Worm (Caenorhabditis elegans) whole organism, L4 larva: ENCODE results near the gene F35H12.6.

ENCODE experiments used
- F49E8.2 ChIP-seq: sonication (generic microtip); optimal IDR thresholded peaks from 2 replicates; lab custom pipeline; 2016; ENCODE audit warnings: missing compliant biosample characterization, mild to moderate bottlenecking, missing genetic modification characterization, borderline replicate concordance
- R02D3.7 ChIP-seq: fragments of 150-350 bp; sonication (generic microtip); optimal IDR thresholded peaks from 3 replicates; lab custom pipeline; 2014; ENCODE audit warnings: missing biosample characterization, missing genetic modification characterization
- T20F7.1 ChIP-seq: fragments of 200-800 bp; sonication (Bioruptor generic); optimal IDR thresholded peaks from 2 replicates; lab custom pipeline; 2018; ENCODE audit warnings: mild to moderate bottlenecking, missing genetic modification characterization, missing compliant biosample characterization
- T26A8.4 ChIP-seq: fragments of 200-800 bp; sonication (Bioruptor generic); IDR thresholded peaks from 2 replicates; pipeline ENCODE4 v1.3.6; 2022; ENCODE audit warnings: missing genetic modification characterization, missing compliant biosample characterization
- Y5F2A.4 ChIP-seq: fragments of 200-800 bp; sonication (Bioruptor generic); optimal IDR thresholded peaks from 2 replicates; lab custom pipeline; 2018; ENCODE audit warnings: mild to moderate bottlenecking, missing genetic modification characterization, missing compliant biosample characterization
- ZK546.5 ChIP-seq, 2 experiments: sonication (generic microtip); optimal IDR thresholded peaks; 2 replicates each; lab custom pipeline; 2017; ENCODE audit warnings: missing biosample characterization in 2 of 2, missing genetic modification characterization in 2 of 2
- aha-1 ChIP-seq: fragments of 150-350 bp; peaks from one replicate; lab custom pipeline; 2014; ENCODE audit warnings: missing biosample characterization, missing genetic modification characterization
- ama-1 ChIP-seq: fragments of 150-350 bp; optimal IDR thresholded peaks from 2 replicates; lab custom pipeline; 2014; ENCODE audit warnings: inconsistent platforms, mixed read lengths
- ceh-28 ChIP-seq: fragments of 150-350 bp; optimal IDR thresholded peaks from 2 replicates; lab custom pipeline; 2014; ENCODE audit warnings: missing biosample characterization, missing genetic modification reagents, missing genetic modification characterization
- ceh-32 ChIP-seq: sonication (generic microtip); optimal IDR thresholded peaks from 2 replicates; lab custom pipeline; 2016; ENCODE audit warnings: mild to moderate bottlenecking, missing genetic modification characterization, missing compliant biosample characterization; ENCODE audit not compliant: poor library complexity
- ceh-44 ChIP-seq: fragments of 200-800 bp; sonication (Bioruptor generic); IDR thresholded peaks from 2 replicates; pipeline ENCODE4 v1.3.6; 2022; ENCODE audit warnings: missing genetic modification reagents, missing genetic modification characterization, missing compliant biosample characterization
- ces-1 ChIP-seq: fragments of 150-350 bp; sonication (generic microtip); optimal IDR thresholded peaks from 4 replicates; lab custom pipeline; 2014; ENCODE audit warnings: missing biosample characterization, missing genetic modification reagents, missing genetic modification characterization
- dmd-6 ChIP-seq: fragments of 200-800 bp; sonication (Bioruptor generic); IDR thresholded peaks from 2 replicates; pipeline ENCODE4 v1.3.6; 2022; ENCODE audit warnings: missing genetic modification reagents, missing genetic modification characterization, missing compliant biosample characterization
- dpl-1 ChIP-seq: fragments of 150-350 bp; optimal IDR thresholded peaks from 2 replicates; lab custom pipeline; 2014; ENCODE audit warnings: missing biosample characterization, missing genetic modification reagents, missing genetic modification characterization
- dve-1 ChIP-seq: sonication (generic microtip); optimal IDR thresholded peaks from 2 replicates; lab custom pipeline; 2017; ENCODE audit warnings: antibody characterized with exemption, mild to moderate bottlenecking, missing genetic modification characterization, missing compliant biosample characterization; ENCODE audit not compliant: insufficient read depth
- egl-43 ChIP-seq: fragments of 200-800 bp; sonication (Bioruptor generic); IDR thresholded peaks from 2 replicates; pipeline ENCODE4 v1.3.6; 2022; ENCODE audit warnings: missing genetic modification reagents, missing genetic modification characterization, missing compliant biosample characterization
- fkh-10 ChIP-seq: fragments of 150-350 bp; optimal IDR thresholded peaks from 2 replicates; lab custom pipeline; 2014; ENCODE audit warnings: missing biosample characterization, missing genetic modification reagents, missing genetic modification characterization
- fos-1 ChIP-seq: fragments of 150-350 bp; optimal IDR thresholded peaks from 2 replicates; lab custom pipeline; 2014; ENCODE audit warnings: missing biosample characterization, missing genetic modification characterization
- gei-8 ChIP-seq: fragments of 200-800 bp; sonication (Bioruptor generic); optimal IDR thresholded peaks from 2 replicates; lab custom pipeline; 2018; ENCODE audit warnings: mild to moderate bottlenecking, missing genetic modification characterization, missing compliant biosample characterization
- hif-1 ChIP-seq, 2 experiments: sonication (generic microtip); optimal IDR thresholded peaks; 2 replicates each; lab custom pipeline; 2016 to 2017; ENCODE audit warnings: missing compliant biosample characterization in 2 of 2, missing genetic modification characterization in 2 of 2, missing genetic modification reagents in 2 of 2, missing genotype in 2 of 2, mild to moderate bottlenecking in 1 of 2
- hlh-11 ChIP-seq: fragments of 200-800 bp; sonication (Bioruptor generic); optimal IDR thresholded peaks from 2 replicates; lab custom pipeline; 2018; ENCODE audit warnings: mild to moderate bottlenecking, missing genetic modification characterization, missing compliant biosample characterization
- hlh-30 ChIP-seq: sonication (generic microtip); optimal IDR thresholded peaks from 2 replicates; lab custom pipeline; 2017; ENCODE audit warnings: antibody characterized with exemption, mild to moderate bottlenecking, missing genetic modification characterization, missing compliant biosample characterization; ENCODE audit not compliant: insufficient read depth
- lim-7 ChIP-seq: fragments of 200-800 bp; sonication (Bioruptor generic); IDR thresholded peaks from 2 replicates; pipeline ENCODE4 v1.3.6; 2022; ENCODE audit warnings: missing genetic modification characterization, missing compliant biosample characterization
- lin-1 ChIP-seq: fragments of 200-800 bp; sonication (Bioruptor generic); IDR thresholded peaks from 2 replicates; pipeline ENCODE4 v1.3.6; 2022; ENCODE audit warnings: missing genetic modification reagents, missing genetic modification characterization, missing compliant biosample characterization
- lin-13 ChIP-seq: fragments of 150-350 bp; optimal IDR thresholded peaks from 2 replicates; lab custom pipeline; 2014; ENCODE audit warnings: missing biosample characterization, missing genetic modification reagents, missing genetic modification characterization
- lin-15B ChIP-seq: fragments of 150-350 bp; sonication (generic microtip); optimal IDR thresholded peaks from 3 replicates; lab custom pipeline; 2014; ENCODE audit warnings: missing biosample characterization, missing genetic modification characterization
- lin-38 ChIP-seq: fragments of 200-800 bp; sonication (Bioruptor generic); IDR thresholded peaks from 2 replicates; pipeline ENCODE4 v1.3.6; 2022; ENCODE audit warnings: missing genetic modification reagents, missing genetic modification characterization, missing compliant biosample characterization
- lir-3 ChIP-seq: sonication (generic microtip); optimal IDR thresholded peaks from 2 replicates; lab custom pipeline; 2016; ENCODE audit warnings: mild to moderate bottlenecking, missing genetic modification characterization, missing compliant biosample characterization
- lsy-2 ChIP-seq, 2 experiments: fragments of 150-350 bp in 1 of 2; sonication (generic microtip) in 1 of 2; optimal IDR thresholded peaks; 2 replicates each; lab custom pipeline; 2014 to 2017; ENCODE audit warnings: missing biosample characterization in 2 of 2, missing genetic modification characterization in 2 of 2
- madf-5 ChIP-seq, 2 experiments: fragments of 200-800 bp; sonication (Bioruptor generic); IDR thresholded peaks; 2 replicates each; pipeline ENCODE4 v1.3.6; 2022; ENCODE audit warnings: missing compliant biosample characterization in 2 of 2, missing genetic modification characterization in 2 of 2
- mdl-1 ChIP-seq, 2 experiments: fragments of 150-350 bp in 1 of 2; sonication (generic microtip) in 1 of 2; optimal IDR thresholded peaks; 2 replicates each; lab custom pipeline; 2014 to 2017; ENCODE audit warnings: missing biosample characterization in 2 of 2, missing genetic modification characterization in 2 of 2
- mep-1 ChIP-seq: fragments of 150-350 bp; sonication (generic microtip); optimal IDR thresholded peaks from 3 replicates; lab custom pipeline; 2014; ENCODE audit warnings: missing biosample characterization, missing genetic modification characterization
- mes-2 ChIP-seq: sonication (generic microtip); optimal IDR thresholded peaks from 2 replicates; lab custom pipeline; 2016; ENCODE audit warnings: missing genotype, mild to moderate bottlenecking, missing genetic modification characterization, missing compliant biosample characterization; ENCODE audit not compliant: poor library complexity, severe bottlenecking
- mxl-3 ChIP-seq: fragments of 200-800 bp; sonication (Bioruptor generic); optimal IDR thresholded peaks from 2 replicates; lab custom pipeline; 2018; ENCODE audit warnings: mild to moderate bottlenecking, missing genetic modification characterization, missing compliant biosample characterization
- nhr-11 ChIP-seq: fragments of 150-350 bp; optimal IDR thresholded peaks from 2 replicates; lab custom pipeline; 2014; ENCODE audit warnings: missing biosample characterization, missing genetic modification characterization
- nhr-28 ChIP-seq: fragments of 150-350 bp; optimal IDR thresholded peaks from 2 replicates; lab custom pipeline; 2014; ENCODE audit warnings: missing biosample characterization, missing genetic modification characterization
- nhr-42 ChIP-seq: fragments of 200-800 bp; sonication (Bioruptor generic); IDR thresholded peaks from 2 replicates; pipeline ENCODE4 v1.3.6; 2022; ENCODE audit warnings: missing genetic modification characterization, missing compliant biosample characterization
- nhr-77 ChIP-seq: fragments of 150-350 bp; optimal IDR thresholded peaks from 2 replicates; lab custom pipeline; 2014; ENCODE audit warnings: missing biosample characterization, missing genetic modification characterization
- pha-4 ChIP-seq, 2 experiments: fragments of 150-350 bp in 1 of 2; fragments of 200-800 bp in 1 of 2; sonication (Bioruptor generic) in 1 of 2; IDR thresholded peaks in 1 of 2; optimal IDR thresholded peaks in 1 of 2; 2 replicates each; pipeline versions ENCODE4 v1.3.6 to Lab custom; 2014 to 2022; ENCODE audit warnings: missing genetic modification characterization in 2 of 2, missing genetic modification reagents in 2 of 2, missing biosample characterization in 1 of 2, missing compliant biosample characterization in 1 of 2
- php-3 ChIP-seq: fragments of 200-800 bp; sonication (Bioruptor generic); IDR thresholded peaks from 2 replicates; pipeline ENCODE4 v1.3.6; 2022; ENCODE audit warnings: missing genetic modification reagents, missing genetic modification characterization, missing compliant biosample characterization
- pqm-1 ChIP-seq: sonication (generic microtip); optimal IDR thresholded peaks from 2 replicates; lab custom pipeline; 2017; ENCODE audit warnings: missing biosample characterization, missing genetic modification characterization
- spr-3 ChIP-seq: fragments of 200-800 bp; sonication (Bioruptor generic); optimal IDR thresholded peaks from 2 replicates; lab custom pipeline; 2018; ENCODE audit warnings: mild to moderate bottlenecking, missing genetic modification characterization, missing compliant biosample characterization
- tra-1 ChIP-seq: fragments of 200-800 bp; sonication (Bioruptor generic); IDR thresholded peaks from 2 replicates; pipeline ENCODE4 v1.3.6; 2022; ENCODE audit warnings: missing genetic modification reagents, missing genetic modification characterization, missing compliant biosample characterization
- unc-130 ChIP-seq: sonication (generic microtip); optimal IDR thresholded peaks from 2 replicates; lab custom pipeline; 2016; ENCODE audit warnings: missing genetic modification reagents, missing genetic modification characterization, missing compliant biosample characterization
- unc-39 ChIP-seq: sonication (generic microtip); optimal IDR thresholded peaks from 2 replicates; lab custom pipeline; 2017; ENCODE audit warnings: missing biosample characterization, missing genetic modification characterization
- unc-62 ChIP-seq, 3 experiments: fragments of 150-350 bp in 1 of 3; sonication (generic microtip); optimal IDR thresholded peaks in 2 of 3; peaks in 1 of 3; 1 replicate in 1 of 3; 2 replicates in 2 of 3; lab custom pipeline; 2014 to 2017; ENCODE audit warnings: missing biosample characterization in 3 of 3, missing genetic modification characterization in 3 of 3, missing genetic modification reagents in 3 of 3, missing genotype in 1 of 3
- zfp-3 ChIP-seq: fragments of 200-800 bp; sonication (Bioruptor generic); conservative IDR thresholded peaks from 2 replicates; pipeline ENCODE4 v1.3.6; 2022; ENCODE audit warnings: missing genetic modification reagents, missing genetic modification characterization, missing compliant biosample characterization
- zip-2 ChIP-seq: fragments of 150-350 bp; optimal IDR thresholded peaks from 2 replicates; lab custom pipeline; 2014; ENCODE audit warnings: missing biosample characterization, missing genetic modification characterization

Gene F35H12.6

ce11 chrX:873634-874033 lies 39.5 kb upstream of the F35H12.6 start:
- no peak for TF ChIP-seq mep-1 (tag; lab: Kevin White, UChicago)
- TF ChIP-seq unc-62 (GFP tag; optimal IDR thresholded peaks at IDR 0.05 in 1 of 2; lab: Kevin White, UChicago): peak in 1 of 2 experiments; percentile 95
- TF ChIP-seq unc-62 (tag; optimal IDR thresholded peaks at IDR 0.05; lab: Kevin White, UChicago): no peak
- no peak for TF ChIP-seq lin-38 (GFP tag; lab: Robert Waterston, UW)
- TF ChIP-seq fos-1: no peak

- TF ChIP-seq hlh-30 (tag; lab: Kevin White, UChicago) (peak; percentile 50), nhr-28 (tag; lab: Kevin White, UChicago) (peak; percentile 84), Y5F2A.4 (GFP tag; lab: Kevin White, UChicago) (no peak), lir-3 (tag; lab: Kevin White, UChicago) (no peak), ceh-44 (GFP tag; lab: Robert Waterston, UW) (no peak), nhr-77 (tag; lab: Kevin White, UChicago) (peak; percentile 81), egl-43 (0 out of 2 replicates have a peak, but pooled peaks have one; percentile 5), unc-39 (no peak), lim-7 (GFP tag; lab: Robert Waterston, UW) (0 out of 2 replicates have a peak, but pooled peaks have one; percentile 39), ama-1 (lab: Kevin White, UChicago) (peak; percentile 35), R02D3.7 (tag; lab: Kevin White, UChicago) (no peak), madf-5 (GFP tag; IDR thresholded peaks at IDR 0.05; lab: Robert Waterston, UW) (no peak), lin-13 (GFP tag; lab: Kevin White, UChicago) (peak; percentile 45), pqm-1 (tag; lab: Kevin White, UChicago) (peak; percentile 65), lin-15B (tag; lab: Kevin White, UChicago) (no peak), lin-1 (GFP tag; lab: Robert Waterston, UW) (0 out of 2 replicates have a peak, but pooled peaks have one; percentile 53), hif-1 (tag; optimal IDR thresholded peaks at IDR 0.05; lab: Kevin White, UChicago) (peak in 1 of 2 experiments; percentile 68), pha-4 (GFP tag; IDR thresholded peaks at IDR 0.05; lab: Robert Waterston, UW) (no peak), pha-4 (tag; optimal IDR thresholded peaks at IDR 0.05; lab: Kevin White, UChicago) (peak; percentile 38), nhr-11 (peak; percentile 26), gei-8 (no peak), ceh-28 (tag; lab: Kevin White, UChicago) (no peak), F49E8.2 (no peak), dpl-1 (peak; percentile 54), ZK546.5 (tag; optimal IDR thresholded peaks at IDR 0.05; lab: Kevin White, UChicago) (no peak), zfp-3 (GFP tag; lab: Robert Waterston, UW) (no peak), T26A8.4 (no peak), ces-1 (GFP tag; lab: Kevin White, UChicago) (no peak), nhr-42 (GFP tag; lab: Robert Waterston, UW) (no peak), lsy-2 (tag; optimal IDR thresholded peaks at IDR 0.05; lab: Kevin White, UChicago) (peak in 1 of 2 experiments; percentile 81), dve-1 (tag; lab: Kevin White, UChicago) (no peak), fkh-10 (peak; percentile 66), T20F7.1 (GFP tag; lab: Kevin White, UChicago) (peak; percentile 1), hlh-11 (tag; lab: Kevin White, UChicago) (peak; percentile 62), mdl-1 (tag; optimal IDR thresholded peaks at IDR 0.05; lab: Kevin White, UChicago) (peak in 1 of 2 experiments; percentile 45), mxl-3 (GFP tag; lab: Kevin White, UChicago) (peak; percentile 71), spr-3 (GFP tag; lab: Kevin White, UChicago) (no peak), tra-1 (GFP tag; lab: Robert Waterston, UW) (no peak), unc-130 (no peak), php-3 (no peak), dmd-6 (GFP tag; lab: Robert Waterston, UW) (0 out of 2 replicates have a peak, but pooled peaks have one; percentile 30), ceh-32 (tag; lab: Kevin White, UChicago) (no peak), mes-2 (tag; lab: Kevin White, UChicago) (peak; percentile 81), lin-38 (GFP tag; lab: Robert Waterston, UW) (peak; percentile 89), zip-2 (tag; lab: Kevin White, UChicago) (no peak), aha-1 (peak; percentile 99), mep-1 (tag; lab: Kevin White, UChicago) (peak; percentile 85)
These were observed 36.2 kb upstream of the F35H12.6 start, which contains the start of gene ZC13.1 for ce11 chrX:876935-877334. TSS of gene ZC13.1 (plus strand) at chrX:877239.
